Worm (Caenorhabditis elegans) whole organism, late embryonic: Measurements from ENCODE around the gene irld-52.
"Not testable (repeated sequence)": the region's sequence is repeated elsewhere in the genome, so short reads cannot be mapped to it uniquely, and the experiment has no call there.

ENCODE experiments used
- fkh-10 ChIP-seq: fragments of 150-350 bp; optimal IDR thresholded peaks from 2 replicates; lab custom pipeline; 2014; ENCODE audit warnings: missing biosample characterization, missing genetic modification reagents, missing genetic modification characterization
- nfya-1 ChIP-seq: sonication (generic microtip); optimal IDR thresholded peaks from 2 replicates; lab custom pipeline; 2017; ENCODE audit warnings: missing genetic modification characterization, mild to moderate bottlenecking, missing compliant biosample characterization, antibody characterized with exemption, moderate library complexity

ce11 chrV:15767385-15767784 lies 12.1 kb upstream of the irld-52 start:
- not testable (repeated sequence) for TF ChIP-seq nfya-1 (tag; lab: Kevin White, UChicago); fkh-10
